Worm (Caenorhabditis elegans) whole organism, L3 larva: ENCODE results near the gene ZC15.10.

Source experiments
- ZK546.5 ChIP-seq: sonication (generic microtip); optimal IDR thresholded peaks from 2 replicates; lab custom pipeline; 2017; ENCODE audit warnings: missing biosample characterization, missing genetic modification characterization
- aly-2 ChIP-seq: fragments of 150-350 bp; optimal IDR thresholded peaks from 2 replicates; lab custom pipeline; 2014; ENCODE audit warnings: missing biosample characterization, missing genetic modification characterization
- ceh-82 ChIP-seq: fragments of 150-350 bp; optimal IDR thresholded peaks from 2 replicates; lab custom pipeline; 2014; ENCODE audit warnings: missing biosample characterization, missing genetic modification characterization
- ceh-9 ChIP-seq: sonication (generic microtip); optimal IDR thresholded peaks from 2 replicates; lab custom pipeline; 2018; ENCODE audit warnings: missing biosample characterization, missing genetic modification characterization
- egl-27 ChIP-seq: sonication (generic microtip); optimal IDR thresholded peaks from 4 replicates; lab custom pipeline; 2017; ENCODE audit warnings: missing biosample characterization, missing genetic modification reagents, missing genetic modification characterization
- elt-1 ChIP-seq: fragments of 150-350 bp; optimal IDR thresholded peaks from 2 replicates; lab custom pipeline; 2014; ENCODE audit warnings: missing biosample characterization, missing genetic modification characterization
- elt-2 ChIP-seq: sonication (generic microtip); optimal IDR thresholded peaks from 2 replicates; lab custom pipeline; 2016; ENCODE audit warnings: missing genetic modification reagents, mild to moderate bottlenecking, missing genetic modification characterization, missing compliant biosample characterization
- elt-3 ChIP-seq, 3 experiments: fragments of 150-350 bp in 1 of 3; sonication (generic microtip) in 2 of 3; optimal IDR thresholded peaks; 2 replicates in 2 of 3; 4 replicates in 1 of 3; lab custom pipeline; 2014 to 2017; ENCODE audit warnings: missing biosample characterization in 3 of 3, missing genetic modification characterization in 3 of 3
- eor-1 ChIP-seq, 2 experiments: fragments of 150-350 bp; optimal IDR thresholded peaks; 2 replicates each; lab custom pipeline; 2014 to 2018; ENCODE audit warnings: missing biosample characterization in 2 of 2, missing genetic modification characterization in 2 of 2
- fkh-10 ChIP-seq: sonication (generic microtip); optimal IDR thresholded peaks from 2 replicates; lab custom pipeline; 2017; ENCODE audit warnings: missing biosample characterization, missing genetic modification reagents, missing genetic modification characterization
- fkh-2 ChIP-seq: fragments of 150-350 bp; optimal IDR thresholded peaks from 2 replicates; lab custom pipeline; 2014; ENCODE audit warnings: missing biosample characterization, missing genetic modification reagents, missing genetic modification characterization
- fos-1 ChIP-seq: fragments of 150-350 bp; optimal IDR thresholded peaks from 2 replicates; lab custom pipeline; 2014; ENCODE audit warnings: missing biosample characterization, missing genetic modification characterization
- mdl-1 ChIP-seq: fragments of 150-350 bp; optimal IDR thresholded peaks from 2 replicates; lab custom pipeline; 2014; ENCODE audit warnings: missing biosample characterization, missing genetic modification characterization
- mml-1 ChIP-seq: fragments of 150-350 bp; sonication (generic microtip); optimal IDR thresholded peaks from 3 replicates; lab custom pipeline; 2014; ENCODE audit warnings: missing biosample characterization, missing genetic modification characterization
- nhr-11 ChIP-seq: fragments of 150-350 bp; optimal IDR thresholded peaks from 2 replicates; lab custom pipeline; 2014; ENCODE audit warnings: missing biosample characterization, missing genetic modification characterization
- nhr-237 ChIP-seq: fragments of 150-350 bp; optimal IDR thresholded peaks from 2 replicates; lab custom pipeline; 2014; ENCODE audit warnings: missing biosample characterization, missing genetic modification characterization
- nhr-25 ChIP-seq: sonication (generic microtip); optimal IDR thresholded peaks from 2 replicates; lab custom pipeline; 2017; ENCODE audit warnings: missing biosample characterization, missing genetic modification characterization
- nhr-28 ChIP-seq: fragments of 150-350 bp; optimal IDR thresholded peaks from 2 replicates; lab custom pipeline; 2014; ENCODE audit warnings: missing biosample characterization, missing genetic modification characterization
- nhr-43 ChIP-seq: sonication (generic microtip); optimal IDR thresholded peaks from 2 replicates; lab custom pipeline; 2016; ENCODE audit warnings: mild to moderate bottlenecking, missing genetic modification characterization, missing compliant biosample characterization; ENCODE audit not compliant: poor library complexity, severe bottlenecking
- nhr-67 ChIP-seq: fragments of 150-350 bp; optimal IDR thresholded peaks from 2 replicates; lab custom pipeline; 2014; ENCODE audit warnings: missing biosample characterization, missing genetic modification characterization
- nhr-76 ChIP-seq: fragments of 150-350 bp; sonication (generic microtip); optimal IDR thresholded peaks from 5 replicates; lab custom pipeline; 2014; ENCODE audit warnings: missing biosample characterization, missing genetic modification characterization
- pha-4 ChIP-seq: fragments of 150-350 bp; optimal IDR thresholded peaks from 2 replicates; lab custom pipeline; 2014; ENCODE audit warnings: missing biosample characterization, missing genetic modification reagents, missing genetic modification characterization
- sea-2 ChIP-seq: fragments of 150-350 bp; sonication (generic microtip); optimal IDR thresholded peaks from 4 replicates; lab custom pipeline; 2014; ENCODE audit warnings: missing biosample characterization, missing genetic modification reagents, missing genetic modification characterization
- snpc-4 ChIP-seq: fragments of 150-350 bp; optimal IDR thresholded peaks from 2 replicates; lab custom pipeline; 2014; ENCODE audit warnings: missing biosample characterization, missing genetic modification characterization
- tbx-2 ChIP-seq: sonication (generic microtip); optimal IDR thresholded peaks from 2 replicates; lab custom pipeline; 2016; ENCODE audit warnings: mild to moderate bottlenecking, missing genetic modification characterization, missing compliant biosample characterization
- unc-39 ChIP-seq: sonication (generic microtip); optimal IDR thresholded peaks from 4 replicates; lab custom pipeline; 2017; ENCODE audit warnings: missing biosample characterization, missing genetic modification characterization
- unc-62 ChIP-seq: fragments of 150-350 bp; sonication (generic microtip); optimal IDR thresholded peaks from 4 replicates; lab custom pipeline; 2014; ENCODE audit warnings: missing biosample characterization, missing genetic modification reagents, missing genetic modification characterization
- zag-1 ChIP-seq: fragments of 150-350 bp; optimal IDR thresholded peaks from 2 replicates; lab custom pipeline; 2014; ENCODE audit warnings: missing biosample characterization, missing genetic modification characterization
- ztf-4 ChIP-seq: fragments of 150-350 bp; optimal IDR thresholded peaks from 2 replicates; lab custom pipeline; 2014; ENCODE audit warnings: missing biosample characterization, missing genetic modification characterization

The ZC15.10 gene

DNA sequence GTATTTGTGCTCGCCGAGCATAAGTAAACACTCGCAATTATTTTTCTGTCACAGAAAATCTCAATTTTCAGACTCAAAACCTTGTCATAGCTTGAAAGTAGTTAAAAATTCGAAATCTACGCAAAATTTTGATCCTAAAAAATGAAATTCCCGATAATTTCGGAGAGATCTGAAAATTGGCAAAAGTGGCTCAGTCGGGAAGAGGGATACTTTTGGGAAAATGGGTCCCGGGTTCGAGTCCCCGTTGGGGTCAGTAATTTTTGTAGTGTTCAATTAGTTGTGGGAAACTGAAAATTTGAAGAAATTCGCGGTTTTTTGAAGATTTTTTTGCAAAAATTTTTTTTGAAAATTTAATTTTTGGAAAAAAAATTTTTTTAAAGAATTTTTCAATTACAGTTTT lies 33.6 kb upstream of the ZC15.10 start:
- no peak for TF ChIP-seq unc-62 (GFP tag; lab: Kevin White, UChicago)
- no peak for TF ChIP-seq ztf-4 (tag; lab: Kevin White, UChicago)
- no peak for TF ChIP-seq egl-27 (tag; lab: Kevin White, UChicago)
- no peak for TF ChIP-seq nhr-11 (tag; lab: Kevin White, UChicago)
- TF ChIP-seq ceh-9 (tag; lab: Kevin White, UChicago): no peak
- TF ChIP-seq elt-2 (tag; lab: Kevin White, UChicago): no peak
- TF ChIP-seq aly-2 (tag; lab: Kevin White, UChicago): no peak
- no peak for TF ChIP-seq eor-1 (tag; optimal IDR thresholded peaks at IDR 0.05; lab: Kevin White, UChicago)
- no peak for TF ChIP-seq ZK546.5 (tag; lab: Kevin White, UChicago)

DNA sequence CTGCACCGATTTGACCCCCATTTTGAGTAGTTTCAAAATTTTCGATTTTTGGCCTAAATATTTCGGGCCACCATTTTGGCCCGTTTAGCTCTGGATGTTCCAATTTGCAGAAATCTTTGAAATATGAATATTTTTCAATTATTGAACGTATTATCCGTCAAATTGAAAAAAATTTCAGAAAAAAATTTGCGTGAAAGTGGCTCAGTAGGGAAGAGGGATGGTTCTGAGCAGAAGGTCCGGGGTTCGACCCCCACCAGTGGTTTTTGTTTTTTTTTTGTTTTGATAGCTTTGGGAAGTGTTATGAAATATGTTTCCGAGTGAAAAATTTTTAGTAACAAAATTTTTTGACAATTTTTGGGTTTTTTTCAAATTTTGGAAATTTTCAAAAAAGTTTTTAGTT lies 31.2 kb upstream of the ZC15.10 start:
- TF ChIP-seq unc-39 (no peak), fos-1 (tag; lab: Kevin White, UChicago) (no peak), nhr-67 (tag; lab: Kevin White, UChicago) (no peak), snpc-4 (tag; lab: Kevin White, UChicago) (no peak), eor-1 (tag; optimal IDR thresholded peaks at IDR 0.05; lab: Kevin White, UChicago) (no peak), nhr-28 (tag; lab: Kevin White, UChicago) (no peak), fkh-2 (tag; lab: Kevin White, UChicago) (no peak), ceh-9 (tag; lab: Kevin White, UChicago) (no peak), nhr-76 (tag; lab: Kevin White, UChicago) (no peak), unc-62 (GFP tag; lab: Kevin White, UChicago) (no peak), mdl-1 (tag; lab: Kevin White, UChicago) (no peak), ztf-4 (tag; lab: Kevin White, UChicago) (no peak), ceh-82 (tag; lab: Kevin White, UChicago) (no peak), elt-3 (tag; optimal IDR thresholded peaks at IDR 0.05; lab: Kevin White, UChicago) (no peak), mml-1 (tag; lab: Kevin White, UChicago) (no peak), fkh-10 (GFP tag; lab: Kevin White, UChicago) (no peak), sea-2 (GFP tag; lab: Kevin White, UChicago) (no peak), ZK546.5 (tag; lab: Kevin White, UChicago) (no peak), nhr-43 (tag; lab: Kevin White, UChicago) (no peak), nhr-237 (tag; lab: Kevin White, UChicago) (no peak)
- TF ChIP-seq, all 47 proteins: peak for 0

DNA sequence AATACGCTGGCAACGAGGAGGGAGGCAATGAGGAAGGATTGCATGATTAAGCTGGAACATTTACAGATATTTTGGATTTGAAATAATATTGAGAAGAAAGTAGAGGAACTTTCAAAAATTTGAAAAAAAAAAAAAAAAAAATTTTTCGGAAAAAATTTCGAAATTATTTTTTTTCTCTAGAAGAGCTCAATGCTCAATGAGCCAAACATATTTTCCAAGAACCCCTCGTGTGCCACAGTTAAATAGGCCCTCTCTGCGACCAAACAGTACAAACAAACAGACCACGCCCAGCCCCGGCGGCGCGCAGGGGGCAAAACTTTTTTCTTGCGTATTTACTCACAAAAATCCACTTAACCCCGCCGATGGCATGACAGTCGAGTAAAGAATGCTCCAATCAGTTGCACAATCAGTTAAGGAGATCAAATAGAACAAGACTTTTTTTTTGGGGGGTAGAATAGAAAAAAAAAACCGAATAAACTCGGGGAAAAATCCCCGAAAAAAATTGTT lies 30.7 kb upstream of the ZC15.10 start, which contains the start of gene pqn-94:
TSS of gene pqn-94 (minus strand) at position 51 of the 507 bp plus-strand sequence.
- peak; percentile 75 for TF ChIP-seq pha-4 (tag; lab: Kevin White, UChicago)
- no peak for TF ChIP-seq fos-1 (tag; lab: Kevin White, UChicago)
- TF ChIP-seq unc-62 (GFP tag; lab: Kevin White, UChicago): no peak
- no peak for TF ChIP-seq ZK546.5 (tag; lab: Kevin White, UChicago)
- TF ChIP-seq snpc-4 (tag; lab: Kevin White, UChicago): no peak

DNA sequence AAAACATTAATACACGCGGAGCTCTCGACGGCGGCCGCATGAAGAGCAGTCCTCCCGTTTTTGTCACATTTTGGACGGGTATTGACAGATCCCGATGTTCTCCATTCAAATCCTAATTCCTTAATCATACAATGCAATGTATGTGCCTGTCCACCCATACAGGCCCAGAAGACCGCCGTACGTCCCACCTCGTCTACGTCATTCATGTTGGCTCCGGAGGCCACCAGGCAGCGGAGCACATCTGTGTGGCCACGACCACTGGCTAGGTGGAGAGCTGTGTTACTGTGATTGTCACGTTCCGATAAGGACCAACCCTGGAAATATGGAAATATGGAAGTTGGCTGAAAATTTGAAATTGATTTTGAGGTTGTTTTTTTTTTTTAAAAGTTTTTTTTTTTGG lies 27.7 kb upstream of the ZC15.10 start:
- TF ChIP-seq elt-1 (tag; lab: Kevin White, UChicago): no peak

DNA sequence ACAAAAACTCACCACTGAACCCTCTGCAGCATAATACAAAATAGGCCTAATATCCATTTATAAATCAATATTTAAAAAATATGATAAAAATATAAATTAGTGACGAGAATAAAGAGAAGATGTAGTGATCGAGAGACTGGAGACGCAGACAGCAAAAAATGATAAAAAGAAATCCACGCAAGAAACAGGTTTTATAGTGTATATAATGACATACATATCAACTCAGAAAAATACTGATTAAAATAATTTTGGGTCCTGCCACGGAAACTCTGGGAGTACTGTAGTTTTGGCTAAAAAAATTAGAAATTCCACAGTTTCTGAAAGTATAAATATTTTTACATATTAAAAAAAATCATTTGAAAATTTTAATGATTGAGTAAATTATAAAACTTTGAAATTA lies 21.2 kb upstream of the ZC15.10 start, which contains the start of gene mlt-4:
TSS of gene mlt-4 (minus strand) at position 101 of the 400 bp plus-strand sequence.
- TF ChIP-seq sea-2 (GFP tag; lab: Kevin White, UChicago): no peak
- TF ChIP-seq, all 47 proteins: peak for 0

DNA sequence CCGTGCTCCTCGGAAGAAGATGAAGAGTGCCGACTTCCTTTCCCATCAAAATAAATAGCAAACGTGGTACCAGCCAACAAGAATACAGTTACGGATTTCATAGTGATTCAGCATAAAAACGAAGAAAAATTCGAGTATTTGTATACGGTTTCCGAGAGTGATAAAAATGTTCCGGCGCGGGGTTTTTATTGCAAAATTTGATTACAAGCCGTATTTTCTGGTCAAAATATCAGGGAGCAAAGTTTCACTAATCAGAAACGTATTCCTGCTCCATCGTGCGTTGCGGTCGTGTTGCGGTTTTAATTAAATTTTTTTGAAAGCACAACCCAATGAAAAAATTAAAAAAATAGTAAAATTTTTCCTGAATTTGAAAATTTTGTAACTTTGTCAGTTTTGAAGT lies 16.1 kb upstream of the ZC15.10 start, which contains the start of gene clec-261:
TSS of gene clec-261 (minus strand) at position 101 of the 400 bp plus-strand sequence.
- no peak for TF ChIP-seq ZK546.5 (tag; lab: Kevin White, UChicago)
- TF ChIP-seq nhr-25 (tag; lab: Kevin White, UChicago): no peak
- no peak for TF ChIP-seq ceh-82 (tag; lab: Kevin White, UChicago)
- TF ChIP-seq zag-1 (tag; lab: Kevin White, UChicago): no peak
- no peak for TF ChIP-seq tbx-2 (tag; lab: Kevin White, UChicago)
- TF ChIP-seq ztf-4 (tag; lab: Kevin White, UChicago): no peak
- no peak for TF ChIP-seq mdl-1 (tag; lab: Kevin White, UChicago)
